Worm (Caenorhabditis elegans): ENCODE measurements around the gene C06E1.11.

DNA sequence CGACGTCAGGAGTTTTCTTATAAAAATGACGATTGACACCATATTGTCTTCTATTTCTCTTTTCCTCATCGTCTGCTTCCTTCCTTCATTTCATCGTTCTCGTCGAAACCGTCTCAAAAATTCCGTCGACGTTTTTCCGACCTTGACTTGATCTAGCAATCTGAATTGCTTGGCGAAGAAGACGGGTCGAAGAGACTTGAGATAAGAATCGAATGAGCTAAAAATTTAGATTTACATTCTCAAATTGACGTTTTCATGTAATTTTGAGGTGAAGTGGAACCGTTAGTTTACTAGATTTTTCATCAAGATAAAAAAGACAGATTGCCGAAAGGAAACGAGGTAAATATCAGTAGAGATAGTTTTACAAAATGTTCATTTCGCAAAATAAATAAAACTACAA is 39.0 kb downstream of the C06E1.11 start:
- TF ChIP-seq ceh-58 (GFP tag; IDR thresholded peaks at IDR 0.05) (no peak), Y53F4B.3 (GFP tag; IDR thresholded peaks at IDR 0.05) (no peak), madf-10 (tag; optimal IDR thresholded peaks at IDR 0.05) (no peak), snpc-4 (GFP tag; optimal IDR thresholded peaks at IDR 0.05) (no peak), snpc-4 (tag; optimal IDR thresholded peaks at IDR 0.05) (no peak), gei-17 (GFP tag; optimal IDR thresholded peaks at IDR 0.05) (no peak)
